Fruit fly (Drosophila melanogaster) whole organism: Measurements from ENCODE around the gene CG5011.

Source experiments
- CG8478 ChIP-seq: fragments of >200 bp; optimal IDR thresholded peaks from 2 replicates; lab custom pipeline; 2018; ENCODE audit warnings: inconsistent platforms
- Dll ChIP-seq: fragments of >200 bp; optimal IDR thresholded peaks from 2 replicates; lab custom pipeline; 2017
- EcR ChIP-seq, 2 experiments: fragments of >200 bp; optimal IDR thresholded peaks; 2 replicates each; lab custom pipeline; 2017; ENCODE audit warnings: missing biosample characterization in 2 of 2, missing genetic modification characterization in 2 of 2, missing genetic modification reagents in 2 of 2
- pan ChIP-seq: fragments of >200 bp; optimal IDR thresholded peaks from 2 replicates; lab custom pipeline; 2017
- psq ChIP-seq: fragments of >200 bp; optimal IDR thresholded peaks from 2 replicates; lab custom pipeline; 2017
- usp ChIP-seq: fragments of >200 bp; optimal IDR thresholded peaks from 2 replicates; lab custom pipeline; 2017; ENCODE audit warnings: missing biosample characterization, missing genetic modification characterization, mixed read lengths

DNA sequence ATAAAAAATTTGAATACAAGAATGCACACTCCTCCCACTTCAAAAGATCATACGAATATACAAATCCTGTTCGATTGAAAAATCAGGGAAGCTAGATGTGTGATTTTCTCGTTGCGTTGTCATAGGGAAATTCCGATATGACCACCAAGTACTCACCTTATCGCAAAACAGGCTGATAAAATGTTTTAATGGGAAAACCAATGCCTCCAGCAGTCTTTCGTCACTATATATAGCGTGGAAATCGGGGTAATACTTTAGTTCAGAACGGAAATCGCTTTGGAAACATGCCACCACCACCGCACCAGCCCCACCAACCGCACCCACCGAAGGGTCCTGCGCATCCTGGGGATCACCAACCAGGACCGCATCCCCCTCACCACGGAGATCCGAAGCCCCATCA lies 1.3 kb upstream of the CG5011 start, which contains the start of the genes CG5139 and CG43348:
- TF ChIP-seq CG8478 (lab: Kevin White, UChicago) (no peak), psq (lab: Kevin White, UChicago) (no peak), EcR (GFP tag; optimal IDR thresholded peaks at IDR 0.05; lab: Kevin White, UChicago) (no peak), Dll (lab: Kevin White, UChicago) (no peak), usp (GFP tag; lab: Kevin White, UChicago) (no peak), pan (lab: Kevin White, UChicago) (no peak)
